Fruit fly (Drosophila melanogaster): Measurements from ENCODE around the gene CG31668.

CG31668 gene

dm6 chr2L:2180120-2180539 is 25.8 kb downstream of the CG31668 start (continued):
- TF ChIP-seq dac (GFP tag; optimal IDR thresholded peaks at IDR 0.05): peak; percentile 65
- peak; percentile 80 for TF ChIP-seq Sox102F (GFP tag; optimal IDR thresholded peaks at IDR 0.05)
- TF ChIP-seq Sox14 (GFP tag; optimal IDR thresholded peaks at IDR 0.05): peak; percentile 82
- peak; percentile 85 for TF ChIP-seq CG6808 (GFP tag; optimal IDR thresholded peaks at IDR 0.05)
- TF ChIP-seq Hr38 (GFP tag; optimal IDR thresholded peaks at IDR 0.05): no peak
- TF ChIP-seq CG16779 (tag; optimal IDR thresholded peaks at IDR 0.05): peak; percentile 72
- peak; percentile 84 for TF ChIP-seq CG8632 (GFP tag; optimal IDR thresholded peaks at IDR 0.05)
- TF ChIP-seq CG34406 (GFP tag; optimal IDR thresholded peaks at IDR 0.05): peak; percentile 87
- peak; percentile 55 for TF ChIP-seq vri (GFP tag; optimal IDR thresholded peaks at IDR 0.05)
- peak; percentile 72 for TF ChIP-seq CG8319 (GFP tag; optimal IDR thresholded peaks at IDR 0.05)
- peak; percentile 92 for TF ChIP-seq CG15336 (GFP tag; IDR thresholded peaks at IDR 0.05)
- TF ChIP-seq CG4318 (GFP tag; optimal IDR thresholded peaks at IDR 0.05): peak; percentile 78
- TF ChIP-seq Lpt (GFP tag; optimal IDR thresholded peaks at IDR 0.05): peak; percentile 81
- TF ChIP-seq dsx (GFP tag; optimal IDR thresholded peaks at IDR 0.05; ENCODE audit: poor library complexity, severe bottlenecking): peak; percentile 84
- TF ChIP-seq CG31627 (GFP tag; optimal IDR thresholded peaks at IDR 0.05): peak; percentile 67
- TF ChIP-seq CG11762 (GFP tag; optimal IDR thresholded peaks at IDR 0.05; ENCODE audit: insufficient read depth): peak; percentile 71
- TF ChIP-seq fd59A (GFP tag; optimal IDR thresholded peaks at IDR 0.05): peak; percentile 82
- peak; percentile 89 for TF ChIP-seq achi (GFP tag; optimal IDR thresholded peaks at IDR 0.05)
- TF ChIP-seq Gug (GFP tag; IDR thresholded peaks at IDR 0.05): peak; percentile 78
- peak; percentile 94 for TF ChIP-seq svp (GFP tag)
- peak; percentile 72 to 83 for TF ChIP-seq ss (GFP tag; optimal IDR thresholded peaks at IDR 0.05)
- peak; percentile 84 for TF ChIP-seq acj6 (GFP tag; optimal IDR thresholded peaks at IDR 0.05)
- peak; percentile 76 for TF ChIP-seq CG11294 (GFP tag; IDR thresholded peaks at IDR 0.05)
- peak; percentile 83 for TF ChIP-seq CG10669 (GFP tag; optimal IDR thresholded peaks at IDR 0.05)

- TF ChIP-seq Eip75B (GFP tag; optimal IDR thresholded peaks at IDR 0.05): no peak
- no peak for TF ChIP-seq acj6 (GFP tag; optimal IDR thresholded peaks at IDR 0.05)
- peak; percentile 19 for TF ChIP-seq vri (GFP tag; optimal IDR thresholded peaks at IDR 0.05)
- TF ChIP-seq fkh (GFP tag; optimal IDR thresholded peaks at IDR 0.05): peak; percentile 34
- TF ChIP-seq CG32006 (GFP tag; optimal IDR thresholded peaks at IDR 0.05): no peak
- no peak for TF ChIP-seq esn (GFP tag; optimal IDR thresholded peaks at IDR 0.05)
- no peak for TF ChIP-seq CG8632 (GFP tag; optimal IDR thresholded peaks at IDR 0.05)
These were observed 26.6 kb downstream of the CG31668 start for dm6 chr2L:2179366-2179765.

- no peak for TF ChIP-seq CG16779 (tag; optimal IDR thresholded peaks at IDR 0.05)
- TF ChIP-seq CG7368 (GFP tag; optimal IDR thresholded peaks at IDR 0.05): no peak
- no peak for TF ChIP-seq CG10669 (GFP tag; optimal IDR thresholded peaks at IDR 0.05)
- TF ChIP-seq CG34406 (GFP tag; optimal IDR thresholded peaks at IDR 0.05): no peak
- no peak for TF ChIP-seq esn (GFP tag; optimal IDR thresholded peaks at IDR 0.05)
- no peak for TF ChIP-seq dsx (GFP tag; optimal IDR thresholded peaks at IDR 0.05; ENCODE audit: poor library complexity, severe bottlenecking)
- TF ChIP-seq Smox (GFP tag; optimal IDR thresholded peaks at IDR 0.05): no peak
- TF ChIP-seq Eip75B (GFP tag; optimal IDR thresholded peaks at IDR 0.05): no peak
- no peak for TF ChIP-seq vri (GFP tag; optimal IDR thresholded peaks at IDR 0.05)
- TF ChIP-seq Sox102F (GFP tag; optimal IDR thresholded peaks at IDR 0.05): no peak
- no peak for TF ChIP-seq CG11762 (GFP tag; optimal IDR thresholded peaks at IDR 0.05; ENCODE audit: insufficient read depth)
- no peak for TF ChIP-seq CG8632 (GFP tag; optimal IDR thresholded peaks at IDR 0.05)
- no peak for TF ChIP-seq Blimp-1 (GFP tag; optimal IDR thresholded peaks at IDR 0.05)
- no peak for TF ChIP-seq salr (GFP tag; optimal IDR thresholded peaks at IDR 0.05)
- TF ChIP-seq CG11902 (GFP tag; optimal IDR thresholded peaks at IDR 0.05): no peak
- no peak for TF ChIP-seq net (GFP tag; optimal IDR thresholded peaks at IDR 0.05)
- TF ChIP-seq Met (GFP tag; optimal IDR thresholded peaks at IDR 0.05): no peak
- TF ChIP-seq Ets96B (tag; optimal IDR thresholded peaks at IDR 0.05): no peak
- TF ChIP-seq fd85E (GFP tag; optimal IDR thresholded peaks at IDR 0.05): no peak
- TF ChIP-seq eg (GFP tag; IDR thresholded peaks at IDR 0.05): no peak
- no peak for TF ChIP-seq CG11294 (GFP tag; IDR thresholded peaks at IDR 0.05)
- TF ChIP-seq acj6 (GFP tag; optimal IDR thresholded peaks at IDR 0.05): peak; percentile 40
- TF ChIP-seq CG6808 (GFP tag; optimal IDR thresholded peaks at IDR 0.05): no peak
- no peak for TF ChIP-seq cyc (GFP tag; optimal IDR thresholded peaks at IDR 0.05)
- no peak for TF ChIP-seq CG8319 (GFP tag; optimal IDR thresholded peaks at IDR 0.05)
- TF ChIP-seq CG1621 (tag; optimal IDR thresholded peaks at IDR 0.05): no peak
- no peak for TF ChIP-seq spab (GFP tag; optimal IDR thresholded peaks at IDR 0.05)
- peak; percentile 27 for TF ChIP-seq Hr39 (GFP tag; optimal IDR thresholded peaks at IDR 0.05)
- TF ChIP-seq Hr38 (GFP tag; optimal IDR thresholded peaks at IDR 0.05): no peak
- TF ChIP-seq Eip93F (GFP tag; optimal IDR thresholded peaks at IDR 0.05): no peak
- no peak for TF ChIP-seq fd59A (GFP tag; optimal IDR thresholded peaks at IDR 0.05)
- TF ChIP-seq ss (GFP tag; optimal IDR thresholded peaks at IDR 0.05): no peak
- peak; percentile 24 for TF ChIP-seq CG10631 (GFP tag; optimal IDR thresholded peaks at IDR 0.05)
- TF ChIP-seq CG6276 (GFP tag; optimal IDR thresholded peaks at IDR 0.05): no peak
These were observed 27.2 kb downstream of the CG31668 start for dm6 chr2L:2178810-2179143.
